Worm (Caenorhabditis elegans) whole organism, mixed stage, embryonic: Measurements from ENCODE around the gene coa-7.

Experiments
- drap-1 ChIP-seq: fragments of 200-800 bp; sonication (Bioruptor generic); optimal IDR thresholded peaks from 3 replicates; lab custom pipeline; 2018; ENCODE audit warnings: mild to moderate bottlenecking, missing genetic modification characterization, missing compliant biosample characterization
- lin-32 ChIP-seq: fragments of 200-800 bp; sonication (Bioruptor generic); optimal IDR thresholded peaks from 2 replicates; lab custom pipeline; 2018; ENCODE audit warnings: mild to moderate bottlenecking, missing genetic modification characterization, missing compliant biosample characterization
- lsy-2 ChIP-seq: fragments of 150-350 bp; optimal IDR thresholded peaks from 2 replicates; lab custom pipeline; 2014; ENCODE audit warnings: missing biosample characterization, missing genetic modification characterization
- nhr-12 ChIP-seq: fragments of 150-350 bp; optimal IDR thresholded peaks from 2 replicates; lab custom pipeline; 2014; ENCODE audit warnings: missing biosample characterization, missing genetic modification characterization
- nhr-76 ChIP-seq: sonication (generic microtip); optimal IDR thresholded peaks from 2 replicates; lab custom pipeline; 2017; ENCODE audit warnings: missing biosample characterization, missing genetic modification characterization
- unc-120 ChIP-seq: sonication (generic microtip); optimal IDR thresholded peaks from 2 replicates; lab custom pipeline; 2017; ENCODE audit warnings: missing genetic modification characterization, missing compliant biosample characterization; ENCODE audit not compliant: poor library complexity, severe bottlenecking
- unc-62 ChIP-seq: fragments of 150-350 bp; optimal IDR thresholded peaks from 2 replicates; lab custom pipeline; 2014; ENCODE audit warnings: missing biosample characterization, missing genetic modification reagents, missing genetic modification characterization
- ztf-11 ChIP-seq: fragments of 150-350 bp; optimal IDR thresholded peaks from 2 replicates; lab custom pipeline; 2014; ENCODE audit warnings: missing biosample characterization, missing genetic modification characterization

Gene coa-7

ce11 chrII:11602387-11602960 is 48.5 kb downstream of the coa-7 start:
- TF ChIP-seq lin-32 (GFP tag; lab: Kevin White, UChicago) (no peak), ztf-11 (no peak), unc-120 (tag; lab: Kevin White, UChicago) (peak; percentile 37), lsy-2 (tag; lab: Kevin White, UChicago) (no peak), unc-62 (GFP tag; lab: Kevin White, UChicago) (peak; percentile 4)

- TF ChIP-seq nhr-76, result no peak
- TF ChIP-seq unc-120 (tag; lab: Kevin White, UChicago), result peak; percentile 12
These were observed 50.2 kb downstream of the coa-7 start, which contains the start of gene F07A11.4 for ce11 chrII:11600711-11601110. Gene F07A11.4, plus strand, starts transcription at chrII:11601011.

ce11 chrII:11599751-11600150 is 51.2 kb downstream of the coa-7 start, which contains the start of gene npp-5:
Gene npp-5, minus strand, starts transcription at chrII:11599809.
- peak; percentile 27 for TF ChIP-seq lsy-2 (tag; lab: Kevin White, UChicago)
- TF ChIP-seq nhr-12 (tag; lab: Kevin White, UChicago), result no peak
- no peak for TF ChIP-seq drap-1 (GFP tag; lab: Kevin White, UChicago)
